Worm (Caenorhabditis elegans) whole organism, L2 larva: ENCODE results near the gene C17C3.3.

Experiments used
- R02D3.7 ChIP-seq: fragments of 150-350 bp; optimal IDR thresholded peaks from 2 replicates; lab custom pipeline; 2014; ENCODE audit warnings: missing biosample characterization, missing genetic modification characterization
- aly-2 ChIP-seq: fragments of 150-350 bp; optimal IDR thresholded peaks from 2 replicates; lab custom pipeline; 2014; ENCODE audit warnings: missing biosample characterization, missing genetic modification characterization
- ceh-82 ChIP-seq: fragments of 150-350 bp; optimal IDR thresholded peaks from 2 replicates; lab custom pipeline; 2014; ENCODE audit warnings: missing biosample characterization, missing genetic modification characterization
- dmd-4 ChIP-seq: sonication (generic microtip); optimal IDR thresholded peaks from 2 replicates; lab custom pipeline; 2017; ENCODE audit warnings: missing biosample characterization, missing genetic modification characterization
- unc-62 ChIP-seq: fragments of 150-350 bp; optimal IDR thresholded peaks from 2 replicates; lab custom pipeline; 2014; ENCODE audit warnings: missing biosample characterization, missing genetic modification reagents, missing genetic modification characterization

DNA sequence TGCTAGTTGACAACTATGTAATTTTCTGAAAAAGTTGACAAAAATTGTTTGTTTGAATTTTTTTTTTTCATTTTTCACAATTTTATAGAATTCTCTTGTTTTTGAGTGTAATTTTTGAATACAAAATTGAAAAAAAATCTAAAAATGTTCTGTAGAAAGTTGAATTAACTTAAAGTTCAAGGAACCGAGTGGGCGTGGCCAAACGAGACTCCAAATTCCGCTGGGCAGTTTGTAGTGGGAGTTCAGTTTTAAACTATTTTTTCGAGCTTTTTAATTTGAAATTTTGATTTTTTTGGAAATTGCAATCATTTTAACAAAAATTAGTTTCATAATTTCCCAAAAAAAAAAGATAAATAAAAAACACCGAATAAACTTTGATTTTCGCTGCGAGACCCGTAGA, 24.5 kb upstream of the C17C3.3 start:
- TF ChIP-seq dmd-4 (tag; lab: Kevin White, UChicago) (no peak), R02D3.7 (no peak), aly-2 (no peak), unc-62 (GFP tag; lab: Kevin White, UChicago) (no peak), ceh-82 (no peak)
